Fruit fly (Drosophila melanogaster) whole organism, adult: ENCODE measurements around the gene X11L.

ENCODE experiments used
- CG14711 ChIP-seq: fragments of 200-800 bp; sonication (Bioruptor generic); optimal IDR thresholded peaks from 2 replicates; lab custom pipeline; 2018; ENCODE audit warnings: missing biosample characterization, mild to moderate bottlenecking, missing genetic modification characterization, moderate library complexity
- CG1620 ChIP-seq: fragments of 200-800 bp; sonication (Bioruptor generic); optimal IDR thresholded peaks from 2 replicates; lab custom pipeline; 2016; ENCODE audit warnings: missing biosample characterization, missing genetic modification characterization
- CG33017 ChIP-seq: fragments of 200-800 bp; sonication (Bioruptor generic); optimal IDR thresholded peaks from 2 replicates; lab custom pipeline; 2018; ENCODE audit warnings: missing biosample characterization, mild to moderate bottlenecking, missing genetic modification characterization, moderate library complexity
- Crg-1 ChIP-seq: fragments of 200-800 bp; sonication (Bioruptor generic); optimal IDR thresholded peaks from 2 replicates; lab custom pipeline; 2016; ENCODE audit warnings: missing biosample characterization, missing genetic modification characterization
- kay ChIP-seq: fragments of 200-800 bp; sonication (Bioruptor generic); peaks from one replicate; lab custom pipeline; 2016; ENCODE audit warnings: missing biosample characterization, missing genetic modification characterization, borderline replicate concordance

dm6 chrX:17594745-17595144, 4.7 kb upstream of the X11L start:
- TF ChIP-seq kay (GFP tag; lab: Kevin White, UChicago): no peak
- no peak for TF ChIP-seq CG1620 (GFP tag; lab: Kevin White, UChicago)
- TF ChIP-seq Crg-1 (GFP tag; lab: Kevin White, UChicago): no peak
- TF ChIP-seq CG14711: no peak
- TF ChIP-seq CG33017 (tag; lab: Kevin White, UChicago): no peak
